Fruit fly (Drosophila melanogaster) whole organism, embryonic: Measurements from ENCODE around the gene hkb.
A peak's percentile ranks its signal among the peaks of the same experiment; 100 is the strongest.

Source experiments
- Bteb2 ChIP-seq: fragments of 200-800 bp; sonication (Bioruptor generic); optimal IDR thresholded peaks from 2 replicates; lab custom pipeline; 2016; ENCODE audit warnings: missing biosample characterization, missing genetic modification characterization
- CG10431 ChIP-seq: fragments of 200-800 bp; sonication (Bioruptor generic); optimal IDR thresholded peaks from 3 replicates; lab custom pipeline; 2018; ENCODE audit warnings: missing biosample characterization, mild to moderate bottlenecking, missing genetic modification characterization
- CG10565 ChIP-seq: fragments of 200-800 bp; sonication (Bioruptor generic); optimal IDR thresholded peaks from 3 replicates; lab custom pipeline; 2016; ENCODE audit warnings: missing biosample characterization, mild to moderate bottlenecking, missing genetic modification characterization
- CG11696 ChIP-seq: fragments of 200-800 bp; sonication (Bioruptor generic); IDR thresholded peaks from 2 replicates; pipeline ENCODE4 v1.3.6; 2022; ENCODE audit warnings: missing biosample characterization, missing genetic modification characterization
- CG12391 ChIP-seq: fragments of 200-800 bp; sonication (Bioruptor generic); optimal IDR thresholded peaks from 3 replicates; lab custom pipeline; 2018; ENCODE audit warnings: missing biosample characterization, mild to moderate bottlenecking, missing genetic modification characterization, moderate library complexity
- CG12659 ChIP-seq: fragments of 200-800 bp; sonication (Bioruptor generic); optimal IDR thresholded peaks from 3 replicates; lab custom pipeline; 2017; ENCODE audit warnings: mild to moderate bottlenecking, missing biosample characterization, missing genetic modification reagents, missing genetic modification characterization
- CG16863 ChIP-seq: fragments of 200-800 bp; sonication (Bioruptor generic); optimal IDR thresholded peaks from 3 replicates; lab custom pipeline; 2016; ENCODE audit warnings: missing biosample characterization, missing genetic modification characterization
- CG17361 ChIP-seq: fragments of 200-800 bp; sonication (Bioruptor generic); IDR thresholded peaks from 3 replicates; pipeline ENCODE4 v1.3.6; 2022; ENCODE audit warnings: missing biosample characterization, missing genetic modification characterization
- CG17802 ChIP-seq: fragments of 200-800 bp; sonication (Bioruptor generic); optimal IDR thresholded peaks from 2 replicates; lab custom pipeline; 2018; ENCODE audit warnings: missing biosample characterization, mild to moderate bottlenecking, missing genetic modification characterization, moderate library complexity
- CG18262 ChIP-seq: fragments of 200-800 bp; optimal IDR thresholded peaks from 3 replicates; lab custom pipeline; 2019; ENCODE audit warnings: missing biosample characterization, mild to moderate bottlenecking, missing genetic modification characterization, moderate library complexity
- CG2120 ChIP-seq: fragments of 200-800 bp; sonication (Bioruptor generic); optimal IDR thresholded peaks from 3 replicates; lab custom pipeline; 2016; ENCODE audit warnings: missing biosample characterization, missing genetic modification characterization
- CG2129 ChIP-seq: fragments of 200-800 bp; sonication (Bioruptor generic); IDR thresholded peaks from 2 replicates; pipeline ENCODE4 v1.3.6; 2022; ENCODE audit warnings: missing biosample characterization, missing genetic modification characterization; ENCODE audit not compliant: partially characterized antibody
- CG34422 ChIP-seq: fragments of 200-800 bp; sonication (Bioruptor generic); IDR thresholded peaks from 3 replicates; pipeline ENCODE4 v1.3.6; 2022; ENCODE audit warnings: missing biosample characterization, missing genetic modification characterization
- CG4404 ChIP-seq: fragments of 200-800 bp; sonication (Bioruptor generic); IDR thresholded peaks from 2 replicates; pipeline ENCODE4 v1.3.6; 2022; ENCODE audit warnings: missing biosample characterization, missing genetic modification characterization
- CG6654 ChIP-seq: fragments of 200-800 bp; sonication (Bioruptor generic); optimal IDR thresholded peaks from 2 replicates; lab custom pipeline; 2017; ENCODE audit warnings: missing biosample characterization, mild to moderate bottlenecking, missing genetic modification characterization
- CG6813 ChIP-seq: fragments of 200-800 bp; sonication (Bioruptor generic); optimal IDR thresholded peaks from 2 replicates; lab custom pipeline; 2017; ENCODE audit warnings: missing biosample characterization, missing genetic modification characterization, mild to moderate bottlenecking, moderate library complexity, missing genetic modification reagents
- CG7372 ChIP-seq: fragments of 200-800 bp; sonication (Bioruptor generic); IDR thresholded peaks from 2 replicates; pipeline ENCODE4 v1.3.6; 2022; ENCODE audit warnings: missing biosample characterization, missing genetic modification characterization
- CG8281 ChIP-seq: fragments of 200-800 bp; sonication (Bioruptor generic); optimal IDR thresholded peaks from 2 replicates; lab custom pipeline; 2018; ENCODE audit warnings: missing biosample characterization, mild to moderate bottlenecking, missing genetic modification characterization, moderate library complexity
- CG8478 ChIP-seq: fragments of >200 bp; optimal IDR thresholded peaks from 2 replicates; lab custom pipeline; 2018
- CG9727 ChIP-seq: fragments of 200-800 bp; sonication (Bioruptor generic); optimal IDR thresholded peaks from 3 replicates; lab custom pipeline; 2017; ENCODE audit warnings: missing biosample characterization, mild to moderate bottlenecking, missing genetic modification characterization
- CG9876 ChIP-seq: fragments of 200-800 bp; sonication (Bioruptor generic); optimal IDR thresholded peaks from 2 replicates; lab custom pipeline; 2016; ENCODE audit warnings: missing biosample characterization, missing genetic modification characterization
- CG9932 ChIP-seq: fragments of 200-800 bp; sonication (Bioruptor generic); IDR thresholded peaks from 2 replicates; pipeline ENCODE4 v1.3.6; 2022; ENCODE audit warnings: missing biosample characterization, missing genetic modification characterization
- CTCF ChIP-seq: fragments of 200-800 bp; sonication (Bioruptor generic); optimal IDR thresholded peaks from 2 replicates; lab custom pipeline; 2017; ENCODE audit warnings: missing biosample characterization, mild to moderate bottlenecking, missing genetic modification characterization, moderate library complexity
- Camta ChIP-seq: fragments of 200-800 bp; sonication (Bioruptor generic); optimal IDR thresholded peaks from 2 replicates; lab custom pipeline; 2016; ENCODE audit warnings: missing biosample characterization, missing genetic modification characterization
- D ChIP-seq, 2 experiments: fragments of 200-800 bp in 1 of 2; fragments of >200 bp in 1 of 2; sonication (Bioruptor generic) in 1 of 2; optimal IDR thresholded peaks; 2 replicates in 1 of 2; 3 replicates in 1 of 2; lab custom pipeline; 2017; ENCODE audit warnings: mild to moderate bottlenecking in 1 of 2, missing biosample characterization in 1 of 2, missing genetic modification characterization in 1 of 2, missing genetic modification reagents in 1 of 2
- ERR ChIP-seq: fragments of 200-800 bp; sonication (Bioruptor generic); optimal IDR thresholded peaks from 2 replicates; lab custom pipeline; 2016; ENCODE audit warnings: missing biosample characterization, missing genetic modification characterization
- Ets97D ChIP-seq: fragments of 200-800 bp; sonication (Bioruptor generic); optimal IDR thresholded peaks from 3 replicates; lab custom pipeline; 2016; ENCODE audit warnings: missing biosample characterization, missing genetic modification characterization
- Fer2 ChIP-seq: fragments of 200-800 bp; sonication (Bioruptor generic); optimal IDR thresholded peaks from 2 replicates; lab custom pipeline; 2018; ENCODE audit warnings: missing biosample characterization, mild to moderate bottlenecking, missing genetic modification characterization, moderate library complexity
- Gug ChIP-seq: fragments of 200-800 bp; sonication (Bioruptor generic); IDR thresholded peaks from 4 replicates; pipeline ENCODE4 v1.3.6; 2022; ENCODE audit warnings: missing biosample characterization, missing genetic modification characterization
- Kr ChIP-seq: fragments of 200-800 bp; sonication (Bioruptor generic); optimal IDR thresholded peaks from 2 replicates; lab custom pipeline; 2017; ENCODE audit warnings: missing biosample characterization, mild to moderate bottlenecking, missing genetic modification characterization
- NC2β ChIP-seq: fragments of 200-800 bp; sonication (Bioruptor generic); optimal IDR thresholded peaks from 2 replicates; lab custom pipeline; 2016; ENCODE audit warnings: missing biosample characterization, missing genetic modification characterization
- Sox102F ChIP-seq: fragments of 200-800 bp; sonication (Bioruptor generic); optimal IDR thresholded peaks from 2 replicates; lab custom pipeline; 2018; ENCODE audit warnings: missing biosample characterization, mild to moderate bottlenecking, missing genetic modification characterization, moderate library complexity
- Spps ChIP-seq: fragments of 200-800 bp; sonication (Bioruptor generic); optimal IDR thresholded peaks from 2 replicates; lab custom pipeline; 2018; ENCODE audit warnings: missing biosample characterization, mild to moderate bottlenecking, missing genetic modification characterization
- amos ChIP-seq: fragments of 200-800 bp; sonication (Bioruptor generic); IDR thresholded peaks from 2 replicates; pipeline ENCODE4 v1.3.6; 2022; ENCODE audit warnings: missing biosample characterization, missing genetic modification characterization; ENCODE audit not compliant: partially characterized antibody
- ap ChIP-seq: fragments of 200-800 bp; sonication (Bioruptor generic); IDR thresholded peaks from 2 replicates; pipeline ENCODE4 v1.3.6; 2022; ENCODE audit warnings: missing biosample characterization, missing genetic modification characterization
- ase ChIP-seq: fragments of 200-800 bp; sonication (Bioruptor generic); IDR thresholded peaks from 3 replicates; pipeline ENCODE4 v1.3.6; 2022; ENCODE audit warnings: missing biosample characterization, missing genetic modification characterization
- bbx ChIP-seq: fragments of 200-800 bp; sonication (Bioruptor generic); IDR thresholded peaks from 2 replicates; pipeline ENCODE4 v1.3.6; 2022; ENCODE audit warnings: missing biosample characterization, missing genetic modification characterization; ENCODE audit not compliant: partially characterized antibody
- cato ChIP-seq: fragments of 200-800 bp; sonication (Bioruptor generic); optimal IDR thresholded peaks from 2 replicates; lab custom pipeline; 2016; ENCODE audit warnings: missing biosample characterization, missing genetic modification characterization, borderline replicate concordance
- chn ChIP-seq: fragments of 200-800 bp; sonication (Bioruptor generic); optimal IDR thresholded peaks from 2 replicates; lab custom pipeline; 2016; ENCODE audit warnings: missing biosample characterization, missing genetic modification characterization
- dm ChIP-seq: fragments of 200-800 bp; sonication (Bioruptor generic); optimal IDR thresholded peaks from 3 replicates; lab custom pipeline; 2016; ENCODE audit warnings: missing biosample characterization, missing genetic modification characterization
- ems ChIP-seq: fragments of 200-800 bp; sonication (Bioruptor generic); optimal IDR thresholded peaks from 3 replicates; lab custom pipeline; 2016; ENCODE audit warnings: missing biosample characterization, missing genetic modification characterization
- en ChIP-seq: fragments of 200-800 bp; sonication (Bioruptor generic); optimal IDR thresholded peaks from 2 replicates; lab custom pipeline; 2016; ENCODE audit warnings: missing biosample characterization, missing genetic modification characterization
- ewg ChIP-seq: fragments of 200-800 bp; sonication (Bioruptor generic); optimal IDR thresholded peaks from 3 replicates; lab custom pipeline; 2017; ENCODE audit warnings: mild to moderate bottlenecking, missing biosample characterization, missing genetic modification reagents, missing genetic modification characterization
- fd64A ChIP-seq: fragments of 200-800 bp; sonication (Bioruptor generic); optimal IDR thresholded peaks from 3 replicates; lab custom pipeline; 2018; ENCODE audit warnings: missing biosample characterization, mild to moderate bottlenecking, missing genetic modification characterization
- ftz-f1 ChIP-seq: fragments of 200-800 bp; sonication (Bioruptor generic); optimal IDR thresholded peaks from 2 replicates; lab custom pipeline; 2016; ENCODE audit warnings: missing biosample characterization, missing genetic modification characterization
- sqz ChIP-seq: fragments of 200-800 bp; sonication (Bioruptor generic); optimal IDR thresholded peaks from 3 replicates; lab custom pipeline; 2018; ENCODE audit warnings: missing biosample characterization, mild to moderate bottlenecking, missing genetic modification characterization
- vfl ChIP-seq: fragments of 200-800 bp; sonication (Bioruptor generic); optimal IDR thresholded peaks from 2 replicates; lab custom pipeline; 2016; ENCODE audit warnings: missing biosample characterization, missing genetic modification characterization
- vvl ChIP-seq: fragments of 200-800 bp; sonication (Bioruptor generic); IDR thresholded peaks from 2 replicates; pipeline ENCODE4 v1.3.6; 2022; ENCODE audit warnings: missing biosample characterization, missing genetic modification characterization
- wor ChIP-seq: fragments of 200-800 bp; sonication (Bioruptor generic); IDR thresholded peaks from 2 replicates; pipeline ENCODE4 v1.3.6; 2022; ENCODE audit warnings: missing biosample characterization, missing genetic modification characterization

Gene hkb

DNA sequence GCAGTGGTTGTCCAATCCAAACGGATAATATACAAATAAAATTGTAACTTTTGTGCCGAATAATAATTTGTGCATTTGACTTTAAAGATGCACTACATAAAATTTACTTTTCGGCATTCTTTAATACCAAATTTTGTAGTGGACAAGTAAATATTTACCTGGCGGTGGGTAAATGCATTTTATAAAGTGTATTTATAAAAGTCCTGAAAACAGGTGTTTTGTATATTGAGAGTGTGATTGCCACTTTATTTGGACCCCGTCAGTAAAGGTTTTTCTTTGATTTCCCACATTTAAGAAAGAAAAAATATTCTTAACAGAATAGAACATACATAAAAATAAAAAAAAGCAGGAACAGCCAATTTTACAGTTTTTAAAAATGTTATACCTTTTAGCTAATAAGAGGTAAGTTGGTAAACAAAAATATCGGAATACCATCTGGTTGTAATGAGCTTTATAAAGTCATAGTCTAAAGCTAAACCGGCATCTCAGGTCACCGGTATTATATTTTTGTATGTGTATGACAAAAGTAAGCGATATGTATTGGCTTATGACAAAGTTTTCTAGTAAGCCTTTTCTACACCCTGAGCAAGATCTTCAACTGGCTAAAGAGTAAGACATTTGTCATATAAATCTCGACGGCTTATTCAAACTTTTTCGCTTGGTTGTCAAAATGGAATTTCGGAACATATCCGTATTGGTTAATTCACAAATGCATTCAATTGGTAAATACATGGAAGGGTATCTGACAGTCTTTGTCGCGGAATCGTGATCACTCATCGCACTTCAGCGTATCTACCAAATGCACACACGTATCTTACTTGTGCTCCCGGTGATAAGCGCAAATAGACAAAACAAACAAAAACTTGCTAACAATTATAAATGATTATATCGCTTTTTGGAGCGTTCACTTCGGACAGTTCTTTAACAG lies 48.5 kb upstream of the hkb start (continued):
- peak; percentile 93 for TF ChIP-seq Sox102F
- peak; percentile 85 for TF ChIP-seq chn (GFP tag; lab: Kevin White, UChicago)
- TF ChIP-seq CG9876 = peak; percentile 81
- peak; percentile 86 for TF ChIP-seq ERR (GFP tag; lab: Kevin White, UChicago)
- TF ChIP-seq bbx (GFP tag; lab: Robert Waterston, UW) = no peak
- TF ChIP-seq vvl (GFP tag; lab: Robert Waterston, UW) = peak; percentile 95
- TF ChIP-seq Kr (GFP tag; lab: Kevin White, UChicago) = no peak
- peak; percentile 78 for TF ChIP-seq ap
- peak; percentile 83 for TF ChIP-seq CG17361 (GFP tag; lab: Robert Waterston, UW)
- TF ChIP-seq ase (GFP tag; lab: Robert Waterston, UW) = peak; percentile 85
- TF ChIP-seq ems (GFP tag; lab: Kevin White, UChicago) = peak; percentile 86
- TF ChIP-seq Fer2 (tag; lab: Kevin White, UChicago) = peak; percentile 30
- peak; percentile 93 for TF ChIP-seq CG2120 (GFP tag; lab: Kevin White, UChicago)
- TF ChIP-seq CG11696 (GFP tag; lab: Robert Waterston, UW) = peak; percentile 68
- TF ChIP-seq vfl = peak; percentile 80
- TF ChIP-seq CG2129 (GFP tag; lab: Robert Waterston, UW) = no peak
- peak; percentile 18 for TF ChIP-seq CG10431 (GFP tag; lab: Kevin White, UChicago)
- TF ChIP-seq wor (GFP tag; lab: Robert Waterston, UW) = peak; percentile 85
- peak; percentile 37 for TF ChIP-seq CTCF (GFP tag; lab: Kevin White, UChicago)
- peak; percentile 78 for TF ChIP-seq CG16863 (GFP tag; lab: Kevin White, UChicago)
- no peak for TF ChIP-seq CG8478
- peak; percentile 88 for TF ChIP-seq CG12659 (GFP tag; lab: Kevin White, UChicago)
- no peak for TF ChIP-seq sqz (GFP tag; lab: Kevin White, UChicago)
- TF ChIP-seq cato (GFP tag; lab: Kevin White, UChicago) = peak; percentile 62
- TF ChIP-seq Camta (GFP tag; lab: Kevin White, UChicago) = peak; percentile 79
- peak; percentile 70 for TF ChIP-seq NC2β
- TF ChIP-seq dm (GFP tag; lab: Kevin White, UChicago) = peak; percentile 65
- TF ChIP-seq D (optimal IDR thresholded peaks at IDR 0.05; lab: Kevin White, UChicago) = no peak
- TF ChIP-seq D (GFP tag; optimal IDR thresholded peaks at IDR 0.05; lab: Kevin White, UChicago) = peak; percentile 76
- TF ChIP-seq Bteb2 (GFP tag; lab: Kevin White, UChicago) = peak; percentile 80
- TF ChIP-seq CG7372 (GFP tag; lab: Robert Waterston, UW) = peak; percentile 72
- TF ChIP-seq Gug = peak; percentile 81
- TF ChIP-seq CG9727 (GFP tag; lab: Kevin White, UChicago) = peak; percentile 82
- peak; percentile 60 for TF ChIP-seq CG17802
- TF ChIP-seq Spps = peak; percentile 41
- TF ChIP-seq CG6813 (GFP tag; lab: Kevin White, UChicago) = peak; percentile 78
- TF ChIP-seq CG6654 (GFP tag; lab: Kevin White, UChicago) = peak; percentile 70
- peak; percentile 75 for TF ChIP-seq fd64A (GFP tag; lab: Kevin White, UChicago)
- TF ChIP-seq ftz-f1 (GFP tag; lab: Kevin White, UChicago) = no peak
- TF ChIP-seq ewg (GFP tag; lab: Kevin White, UChicago) = peak; percentile 77
- TF ChIP-seq CG10565 (GFP tag; lab: Kevin White, UChicago) = peak; percentile 7
- TF ChIP-seq CG8281 (tag; lab: Kevin White, UChicago) = peak; percentile 57
- no peak for TF ChIP-seq amos (GFP tag; lab: Robert Waterston, UW)
- peak; percentile 72 for TF ChIP-seq Ets97D (GFP tag; lab: Kevin White, UChicago)
- TF ChIP-seq CG12391 = peak; percentile 88
- TF ChIP-seq CG18262 (tag; lab: Kevin White, UChicago) = peak; percentile 89
- peak; percentile 73 for TF ChIP-seq en (GFP tag; lab: Kevin White, UChicago)
- peak; percentile 76 for TF ChIP-seq CG9932 (GFP tag; lab: Robert Waterston, UW)
- peak; percentile 46; the same call in 1 of the 2 replicates for TF ChIP-seq CG4404 (GFP tag; lab: Robert Waterston, UW)
- TF ChIP-seq CG34422 (GFP tag; lab: Robert Waterston, UW) = peak; percentile 90
